Worm (Caenorhabditis elegans) whole organism, young adult: ENCODE data around the gene svh-5.

Experiments
- F55B11.4 ChIP-seq: sonication (generic microtip); optimal IDR thresholded peaks from 2 replicates; lab custom pipeline; 2016; ENCODE audit warnings: missing compliant biosample characterization, missing genetic modification characterization, borderline replicate concordance; ENCODE audit not compliant: insufficient read depth
- Y79H2A.3 ChIP-seq: fragments of 200-800 bp; sonication (Bioruptor generic); conservative IDR thresholded peaks from 2 replicates; pipeline ENCODE4 v1.3.6; 2022; ENCODE audit warnings: missing genetic modification reagents, missing genetic modification characterization, missing compliant biosample characterization
- athp-1 ChIP-seq: sonication (generic microtip); optimal IDR thresholded peaks from 2 replicates; lab custom pipeline; 2017; ENCODE audit warnings: mild to moderate bottlenecking, missing genetic modification characterization, missing compliant biosample characterization
- ceh-100 ChIP-seq: fragments of 200-800 bp; sonication (Bioruptor generic); IDR thresholded peaks from 2 replicates; pipeline ENCODE4 v1.3.6; 2022; ENCODE audit warnings: missing genetic modification reagents, missing genetic modification characterization, missing compliant biosample characterization
- dpl-1 ChIP-seq: fragments of 150-350 bp; optimal IDR thresholded peaks from 2 replicates; lab custom pipeline; 2014; ENCODE audit warnings: missing biosample characterization, missing genetic modification reagents, missing genetic modification characterization
- nfya-2 ChIP-seq: fragments of 200-800 bp; sonication (Bioruptor generic); IDR thresholded peaks from 2 replicates; pipeline ENCODE4 v1.3.6; 2022; ENCODE audit warnings: missing genetic modification reagents, missing genetic modification characterization, missing compliant biosample characterization
- sea-2 ChIP-seq: fragments of 200-800 bp; sonication (Bioruptor generic); IDR thresholded peaks from 2 replicates; pipeline ENCODE4 v1.3.6; 2022; ENCODE audit warnings: missing genetic modification characterization, missing compliant biosample characterization

DNA sequence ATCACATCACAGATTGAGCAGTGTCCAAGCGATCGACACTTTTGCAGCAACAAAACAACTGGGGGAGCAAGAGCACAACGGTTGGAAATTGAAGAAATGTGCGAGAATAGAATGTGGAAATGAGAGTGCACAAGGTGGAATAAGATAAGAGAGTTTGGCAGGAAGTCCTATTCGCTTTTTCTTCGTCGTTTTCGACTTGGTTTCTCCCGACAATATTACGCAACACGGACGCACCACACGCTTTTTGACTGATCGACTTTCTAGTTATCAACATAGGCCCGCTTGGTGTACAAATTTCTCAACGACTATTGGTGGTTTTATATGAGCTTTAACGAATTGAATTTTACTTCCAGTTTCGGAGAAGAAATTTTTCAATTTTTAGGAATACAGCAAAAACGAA lies 5.3 kb upstream of the svh-5 start:
- TF ChIP-seq dpl-1 (GFP tag; lab: Kevin White, UChicago), result no peak
- no peak for TF ChIP-seq sea-2 (GFP tag; lab: Robert Waterston, UW)
- no peak for TF ChIP-seq nfya-2 (GFP tag; lab: Robert Waterston, UW)
- TF ChIP-seq F55B11.4, result no peak
- no peak for TF ChIP-seq Y79H2A.3 (GFP tag; lab: Robert Waterston, UW)
- no peak for TF ChIP-seq athp-1 (tag; lab: Kevin White, UChicago)
- no peak for TF ChIP-seq ceh-100
